Worm (Caenorhabditis elegans): ENCODE results near the gene sru-27.

DNA sequence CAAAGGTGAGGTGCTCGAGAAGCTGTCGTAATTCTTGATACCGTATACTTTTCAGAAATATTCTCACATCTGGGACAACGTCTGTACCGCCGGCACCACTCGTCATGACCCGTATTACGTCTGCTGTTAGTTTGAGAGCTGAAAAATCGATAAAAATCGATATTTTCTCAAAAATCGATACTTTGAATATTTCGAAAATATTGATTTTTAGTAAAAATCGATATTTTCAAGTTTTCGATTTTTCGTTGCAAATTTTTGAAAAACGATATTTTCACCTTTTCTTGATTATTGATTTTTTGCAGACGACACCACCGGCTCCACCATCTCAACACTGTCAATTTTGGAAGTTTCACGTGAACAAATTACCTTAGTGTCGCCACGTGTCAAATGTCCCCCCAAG lies 3.5 kb upstream of the sru-27 start:
- no peak for TF ChIP-seq unc-62 (GFP tag; optimal IDR thresholded peaks at IDR 0.05)
- no peak for TF ChIP-seq jun-1 (tag; optimal IDR thresholded peaks at IDR 0.05)

All from whole organism, L1 larva.